Worm (Caenorhabditis elegans) whole organism, L3 larva: Measurements from ENCODE around the gene fnta-1.

Experiments
- ama-1 ChIP-seq: fragments of 150-350 bp; optimal IDR thresholded peaks from 2 replicates; lab custom pipeline; 2018
- ceh-82 ChIP-seq: fragments of 150-350 bp; optimal IDR thresholded peaks from 2 replicates; lab custom pipeline; 2014; ENCODE audit warnings: missing biosample characterization, missing genetic modification characterization
- nhr-237 ChIP-seq: fragments of 150-350 bp; optimal IDR thresholded peaks from 2 replicates; lab custom pipeline; 2014; ENCODE audit warnings: missing biosample characterization, missing genetic modification characterization
- nhr-67 ChIP-seq: fragments of 150-350 bp; optimal IDR thresholded peaks from 2 replicates; lab custom pipeline; 2014; ENCODE audit warnings: missing biosample characterization, missing genetic modification characterization
- ztf-11 ChIP-seq: fragments of 150-350 bp; optimal IDR thresholded peaks from 2 replicates; lab custom pipeline; 2014; ENCODE audit warnings: missing biosample characterization, missing genetic modification characterization

DNA sequence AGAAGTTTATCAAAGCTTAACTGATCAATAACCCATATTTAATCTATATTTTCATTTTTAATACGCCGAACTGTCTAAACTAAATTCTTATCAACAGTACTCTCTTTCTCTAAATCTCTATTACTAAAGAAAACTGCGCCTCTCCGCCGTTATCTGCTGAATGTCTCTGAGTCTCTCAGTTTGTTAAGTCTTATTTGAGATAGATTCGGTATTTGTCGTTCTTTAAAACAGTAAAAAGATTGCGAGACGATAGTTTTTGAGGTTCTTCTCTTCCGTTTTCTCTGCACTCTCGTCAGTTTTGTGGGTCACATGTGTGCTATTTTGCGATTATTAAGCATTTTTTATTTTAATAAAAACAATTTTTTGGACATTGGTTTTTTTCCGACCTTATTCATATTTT lies 34.1 kb upstream of the fnta-1 start, which contains the start of gene sma-10:
- no peak for TF ChIP-seq ceh-82 (tag; lab: Kevin White, UChicago)
- no peak for TF ChIP-seq nhr-67 (tag; lab: Kevin White, UChicago)
- TF ChIP-seq nhr-237 (tag; lab: Kevin White, UChicago): no peak
- TF ChIP-seq ama-1 (lab: Kevin White, UChicago): no peak
- TF ChIP-seq ztf-11 (tag; lab: Kevin White, UChicago): no peak
